Fruit fly (Drosophila melanogaster) whole organism, embryonic: ENCODE data around the gene Spase25.

Experiments used
- Bgb ChIP-seq: fragments of 200-800 bp; sonication (Bioruptor generic); IDR thresholded peaks from 2 replicates; pipeline ENCODE4 v1.3.6; 2022; ENCODE audit warnings: missing biosample characterization, missing genetic modification characterization; ENCODE audit not compliant: partially characterized antibody
- BtbVII ChIP-seq: fragments of 200-800 bp; sonication (Bioruptor generic); optimal IDR thresholded peaks from 3 replicates; lab custom pipeline; 2017; ENCODE audit warnings: missing biosample characterization, mild to moderate bottlenecking, missing genetic modification characterization
- CG10209 ChIP-seq: fragments of 200-800 bp; sonication (Bioruptor generic); optimal IDR thresholded peaks from 3 replicates; lab custom pipeline; 2017; ENCODE audit warnings: missing biosample characterization, mild to moderate bottlenecking, missing genetic modification characterization, missing genetic modification reagents
- CG11093 ChIP-seq: fragments of 200-800 bp; sonication (Bioruptor generic); IDR thresholded peaks from 3 replicates; pipeline ENCODE4 v1.3.6; 2022; ENCODE audit warnings: missing biosample characterization, missing genetic modification characterization
- CG11398 ChIP-seq: fragments of 200-800 bp; sonication (Bioruptor generic); optimal IDR thresholded peaks from 2 replicates; lab custom pipeline; 2016; ENCODE audit warnings: missing biosample characterization, missing genetic modification characterization
- CG11456 ChIP-seq: fragments of 200-800 bp; sonication (Bioruptor generic); IDR thresholded peaks from 3 replicates; pipeline ENCODE4 v1.3.6; 2022; ENCODE audit warnings: missing biosample characterization, missing genetic modification characterization
- CG14050 ChIP-seq: fragments of 200-800 bp; sonication (Bioruptor generic); IDR thresholded peaks from 3 replicates; pipeline ENCODE4 v1.3.6; 2022; ENCODE audit warnings: missing biosample characterization, missing genetic modification characterization
- CG17802 ChIP-seq: fragments of 200-800 bp; sonication (Bioruptor generic); optimal IDR thresholded peaks from 2 replicates; lab custom pipeline; 2018; ENCODE audit warnings: missing biosample characterization, mild to moderate bottlenecking, missing genetic modification characterization, moderate library complexity
- CG18764 ChIP-seq: fragments of 200-800 bp; sonication (Bioruptor generic); optimal IDR thresholded peaks from 3 replicates; lab custom pipeline; 2016; ENCODE audit warnings: missing biosample characterization, missing genetic modification characterization
- CG2129 ChIP-seq: fragments of 200-800 bp; sonication (Bioruptor generic); IDR thresholded peaks from 2 replicates; pipeline ENCODE4 v1.3.6; 2022; ENCODE audit warnings: missing biosample characterization, missing genetic modification characterization; ENCODE audit not compliant: partially characterized antibody
- CG2199 ChIP-seq: fragments of 200-800 bp; sonication (Bioruptor generic); IDR thresholded peaks from 3 replicates; pipeline ENCODE4 v1.3.6; 2022; ENCODE audit warnings: missing biosample characterization, missing genetic modification characterization
- CG30403 ChIP-seq: fragments of 200-800 bp; sonication (Bioruptor generic); optimal IDR thresholded peaks from 3 replicates; lab custom pipeline; 2016; ENCODE audit warnings: missing biosample characterization, missing genetic modification characterization
- CG34224 ChIP-seq: fragments of 200-800 bp; sonication (Bioruptor generic); IDR thresholded peaks from 3 replicates; pipeline ENCODE4 v1.3.6; 2022; ENCODE audit warnings: missing biosample characterization, missing genetic modification characterization; ENCODE audit not compliant: partially characterized antibody
- CG4328 ChIP-seq: fragments of 200-800 bp; sonication (Bioruptor generic); optimal IDR thresholded peaks from 3 replicates; lab custom pipeline; 2017; ENCODE audit warnings: missing biosample characterization, missing genetic modification reagents, missing genetic modification characterization
- CG4707 ChIP-seq: fragments of 200-800 bp; sonication (Bioruptor generic); optimal IDR thresholded peaks from 2 replicates; lab custom pipeline; 2018; ENCODE audit warnings: missing biosample characterization, mild to moderate bottlenecking, missing genetic modification characterization, moderate library complexity
- CG7556 ChIP-seq: fragments of 200-800 bp; sonication (Bioruptor generic); optimal IDR thresholded peaks from 2 replicates; lab custom pipeline; 2017; ENCODE audit warnings: missing biosample characterization, mild to moderate bottlenecking, missing genetic modification characterization
- CG7839 ChIP-seq: fragments of 200-800 bp; sonication (Bioruptor generic); optimal IDR thresholded peaks from 3 replicates; lab custom pipeline; 2018; ENCODE audit warnings: missing biosample characterization, mild to moderate bottlenecking, missing genetic modification characterization, moderate library complexity
- CG9437 ChIP-seq: fragments of 200-800 bp; sonication (Bioruptor generic); optimal IDR thresholded peaks from 2 replicates; lab custom pipeline; 2018; ENCODE audit warnings: missing biosample characterization, mild to moderate bottlenecking, missing genetic modification characterization
- CHES-1-like ChIP-seq: fragments of 200-800 bp; sonication (Bioruptor generic); optimal IDR thresholded peaks from 2 replicates; lab custom pipeline; 2016; ENCODE audit warnings: missing biosample characterization, missing genetic modification characterization
- CkIIα-i1 ChIP-seq: fragments of 200-800 bp; sonication (Bioruptor generic); IDR thresholded peaks from 2 replicates; pipeline ENCODE4 v1.3.6; 2022; ENCODE audit warnings: missing biosample characterization, missing genetic modification characterization
- Dek ChIP-seq: fragments of 200-800 bp; sonication (Bioruptor generic); optimal IDR thresholded peaks from 3 replicates; lab custom pipeline; 2019; ENCODE audit warnings: missing biosample characterization, mild to moderate bottlenecking, missing genetic modification characterization, moderate library complexity
- Drgx ChIP-seq: fragments of 200-800 bp; sonication (Bioruptor generic); IDR thresholded peaks from 2 replicates; pipeline ENCODE4 v1.3.6; 2022; ENCODE audit warnings: missing biosample characterization, missing genetic modification characterization
- Fer3 ChIP-seq: fragments of 200-800 bp; sonication (Bioruptor generic); optimal IDR thresholded peaks from 2 replicates; lab custom pipeline; 2018; ENCODE audit warnings: missing biosample characterization, mild to moderate bottlenecking, missing genetic modification characterization, moderate library complexity
- MESR4 ChIP-seq: fragments of 200-800 bp; sonication (Bioruptor generic); optimal IDR thresholded peaks from 2 replicates; lab custom pipeline; 2018; ENCODE audit warnings: missing biosample characterization, mild to moderate bottlenecking, missing genetic modification characterization, moderate library complexity
- Mes4 ChIP-seq: fragments of 200-800 bp; sonication (Bioruptor generic); optimal IDR thresholded peaks from 2 replicates; lab custom pipeline; 2016; ENCODE audit warnings: missing biosample characterization, missing genetic modification characterization
- Oaz ChIP-seq: fragments of 200-800 bp; sonication (Bioruptor generic); IDR thresholded peaks from 2 replicates; pipeline ENCODE4 v1.3.6; 2022; ENCODE audit warnings: missing biosample characterization, missing genetic modification characterization
- Rfx ChIP-seq: fragments of 200-800 bp; sonication (Bioruptor generic); IDR thresholded peaks from 2 replicates; pipeline ENCODE4 v1.3.6; 2022; ENCODE audit warnings: missing biosample characterization, missing genetic modification characterization
- Sry-δ ChIP-seq: fragments of 200-800 bp; sonication (Bioruptor generic); optimal IDR thresholded peaks from 2 replicates; lab custom pipeline; 2016; ENCODE audit warnings: missing biosample characterization, missing genetic modification characterization
- Tbp ChIP-seq: fragments of >200 bp; optimal IDR thresholded peaks from 2 replicates; lab custom pipeline; 2018; ENCODE audit warnings: missing biosample characterization, missing genetic modification characterization
- amos ChIP-seq: fragments of 200-800 bp; sonication (Bioruptor generic); IDR thresholded peaks from 2 replicates; pipeline ENCODE4 v1.3.6; 2022; ENCODE audit warnings: missing biosample characterization, missing genetic modification characterization; ENCODE audit not compliant: partially characterized antibody
- ap ChIP-seq: fragments of 200-800 bp; sonication (Bioruptor generic); IDR thresholded peaks from 2 replicates; pipeline ENCODE4 v1.3.6; 2022; ENCODE audit warnings: missing biosample characterization, missing genetic modification characterization
- ara ChIP-seq: fragments of 200-800 bp; sonication (Bioruptor generic); IDR thresholded peaks from 2 replicates; pipeline ENCODE4 v1.3.6; 2022; ENCODE audit warnings: missing biosample characterization, missing genetic modification characterization
- bab2 ChIP-seq: fragments of 200-800 bp; sonication (Bioruptor generic); optimal IDR thresholded peaks from 2 replicates; lab custom pipeline; 2016; ENCODE audit warnings: missing biosample characterization, missing genetic modification characterization
- bcd ChIP-seq: fragments of 200-800 bp; sonication (Bioruptor generic); optimal IDR thresholded peaks from 2 replicates; lab custom pipeline; 2017; ENCODE audit warnings: missing biosample characterization, mild to moderate bottlenecking, missing genetic modification characterization
- ci ChIP-seq: fragments of 200-800 bp; sonication (Bioruptor generic); IDR thresholded peaks from 3 replicates; pipeline ENCODE4 v1.3.6; 2022; ENCODE audit warnings: missing biosample characterization, missing genetic modification characterization
- dmrt11E ChIP-seq: fragments of 200-800 bp; sonication (Bioruptor generic); optimal IDR thresholded peaks from 3 replicates; lab custom pipeline; 2018; ENCODE audit warnings: missing biosample characterization, mild to moderate bottlenecking, missing genetic modification characterization, moderate library complexity
- exex ChIP-seq: fragments of 200-800 bp; sonication (Bioruptor generic); optimal IDR thresholded peaks from 4 replicates; lab custom pipeline; 2018; ENCODE audit warnings: missing biosample characterization, mild to moderate bottlenecking, missing genetic modification characterization, moderate library complexity
- fu2 ChIP-seq: fragments of 200-800 bp; sonication (Bioruptor generic); optimal IDR thresholded peaks from 2 replicates; lab custom pipeline; 2016; ENCODE audit warnings: missing biosample characterization, missing genetic modification characterization
- grn ChIP-seq: fragments of 200-800 bp; sonication (Bioruptor generic); optimal IDR thresholded peaks from 3 replicates; lab custom pipeline; 2017; ENCODE audit warnings: missing biosample characterization, missing genetic modification characterization
- knrl ChIP-seq: fragments of 200-800 bp; sonication (Bioruptor generic); IDR thresholded peaks from 3 replicates; pipeline ENCODE4 v1.3.6; 2022; ENCODE audit warnings: missing biosample characterization, missing genetic modification characterization; ENCODE audit not compliant: partially characterized antibody
- mam ChIP-seq: fragments of 200-800 bp; sonication (Bioruptor generic); optimal IDR thresholded peaks from 3 replicates; lab custom pipeline; 2016; ENCODE audit warnings: missing biosample characterization, missing genetic modification characterization
- org-1 ChIP-seq: fragments of 200-800 bp; sonication (Bioruptor generic); optimal IDR thresholded peaks from 2 replicates; lab custom pipeline; 2017; ENCODE audit warnings: missing biosample characterization, missing genetic modification characterization
- pita ChIP-seq: fragments of 200-800 bp; sonication (Bioruptor generic); optimal IDR thresholded peaks from 2 replicates; lab custom pipeline; 2017; ENCODE audit warnings: missing biosample characterization, mild to moderate bottlenecking, missing genetic modification characterization
- schlank ChIP-seq: fragments of 200-800 bp; sonication (Bioruptor generic); optimal IDR thresholded peaks from 2 replicates; lab custom pipeline; 2018; ENCODE audit warnings: missing biosample characterization, mild to moderate bottlenecking, missing genetic modification characterization
- sens-2 ChIP-seq: fragments of 200-800 bp; sonication (Bioruptor generic); IDR thresholded peaks from 2 replicates; pipeline ENCODE4 v1.3.6; 2022; ENCODE audit warnings: missing biosample characterization, missing genetic modification characterization
- sisA ChIP-seq: fragments of 200-800 bp; sonication (Bioruptor generic); IDR thresholded peaks from 2 replicates; pipeline ENCODE4 v1.3.6; 2022; ENCODE audit warnings: missing biosample characterization, missing genetic modification characterization
- slp2 ChIP-seq: fragments of 200-800 bp; sonication (Bioruptor generic); optimal IDR thresholded peaks from 2 replicates; lab custom pipeline; 2016; ENCODE audit warnings: missing biosample characterization, missing genetic modification characterization
- usp ChIP-seq: fragments of >200 bp; optimal IDR thresholded peaks from 2 replicates; lab custom pipeline; 2017; ENCODE audit warnings: missing biosample characterization, missing genetic modification characterization

The Spase25 gene

DNA sequence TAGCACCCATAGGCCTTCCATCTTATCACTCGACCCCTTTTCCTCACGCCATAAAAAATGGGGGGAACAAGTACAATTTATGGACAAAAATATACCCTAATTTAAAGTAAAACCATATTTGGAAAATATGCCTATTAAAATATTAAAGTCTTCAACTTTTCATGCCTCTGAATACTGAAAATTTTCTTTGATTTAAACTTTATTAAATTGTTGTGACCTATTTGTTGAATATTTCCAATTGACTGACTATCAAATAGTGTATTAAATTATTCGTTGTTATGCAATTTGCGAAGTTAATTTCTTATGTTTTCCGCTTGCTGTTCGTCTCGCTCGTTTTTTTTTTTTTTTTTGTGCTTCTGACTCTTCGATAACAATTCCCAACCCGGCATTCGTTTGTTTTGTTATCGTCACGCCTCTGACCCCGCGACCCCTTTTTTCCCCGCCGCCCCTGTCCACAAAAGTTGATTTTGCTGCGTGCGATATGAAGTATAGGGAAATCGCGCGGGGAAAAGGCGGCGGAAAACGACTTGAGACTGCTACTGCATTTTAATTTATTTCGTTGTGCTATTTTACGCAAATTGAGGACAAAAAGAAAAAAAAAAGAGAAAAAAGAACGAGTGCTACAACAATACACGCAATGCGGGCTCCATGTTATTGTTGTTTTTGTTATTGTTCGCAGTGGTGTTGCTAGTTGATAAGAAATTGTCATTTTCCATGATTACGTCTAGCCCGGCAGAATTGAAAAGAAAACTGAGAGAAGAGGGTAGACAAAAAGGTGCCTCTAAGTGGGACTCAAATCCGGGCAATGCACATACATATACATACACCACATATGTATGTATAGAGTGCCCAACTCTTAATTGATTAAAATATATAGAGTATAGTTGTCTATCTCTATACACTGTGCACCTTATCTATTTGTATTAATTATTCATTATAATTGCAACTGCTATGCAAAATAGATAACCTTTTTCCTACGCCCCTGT, 36.8 kb downstream of the Spase25 start (continued):
- TF ChIP-seq CG17802: no peak
- TF ChIP-seq bcd (GFP tag; lab: Kevin White, UChicago): peak; percentile 33
- TF ChIP-seq pita (GFP tag; lab: Kevin White, UChicago): no peak
- peak; percentile 19 for TF ChIP-seq bab2 (GFP tag; lab: Kevin White, UChicago)
- TF ChIP-seq MESR4 (GFP tag; lab: Kevin White, UChicago): no peak
- peak; percentile 2 for TF ChIP-seq CHES-1-like
- TF ChIP-seq CG34224 (GFP tag; lab: Robert Waterston, UW): no peak
- TF ChIP-seq Mes4: no peak
- no peak for TF ChIP-seq CG4707 (GFP tag; lab: Kevin White, UChicago)
- peak; percentile 24 for TF ChIP-seq BtbVII
- peak; percentile 23 for TF ChIP-seq org-1 (GFP tag; lab: Kevin White, UChicago)
- peak; percentile 19; the same call in 1 of the 2 replicates for TF ChIP-seq Drgx (GFP tag; lab: Robert Waterston, UW)
- TF ChIP-seq Dek (tag; lab: Kevin White, UChicago): peak; percentile 42
- TF ChIP-seq ci (GFP tag; lab: Robert Waterston, UW): peak; percentile 69; the same call in 2 of the 3 replicates
- no peak for TF ChIP-seq Sry-δ (GFP tag; lab: Kevin White, UChicago)
- TF ChIP-seq CG11456: 0 out of 3 replicates have a peak, but pooled peaks have one; percentile 58
- no peak for TF ChIP-seq fu2 (GFP tag; lab: Kevin White, UChicago)
- TF ChIP-seq CG7839 (tag; lab: Kevin White, UChicago): peak; percentile 68
- TF ChIP-seq exex: peak; percentile 48
- TF ChIP-seq dmrt11E (tag; lab: Kevin White, UChicago): peak; percentile 28
- TF ChIP-seq Bgb: no peak
- peak; percentile 54 for TF ChIP-seq CG10209 (GFP tag; lab: Kevin White, UChicago)
- no peak for TF ChIP-seq CG4328 (GFP tag; lab: Kevin White, UChicago)
- TF ChIP-seq CG30403 (GFP tag; lab: Kevin White, UChicago): peak; percentile 72
- TF ChIP-seq ara (GFP tag; lab: Robert Waterston, UW): peak; percentile 37; the same call in 1 of the 2 replicates
- no peak for TF ChIP-seq CG11398 (GFP tag; lab: Kevin White, UChicago)
- no peak for TF ChIP-seq knrl (GFP tag; lab: Robert Waterston, UW)
- TF ChIP-seq CG9437: peak; percentile 41
- no peak for TF ChIP-seq usp (GFP tag; lab: Kevin White, UChicago)
- TF ChIP-seq Rfx (GFP tag; lab: Robert Waterston, UW): peak; percentile 51
- no peak for TF ChIP-seq CkIIα-i1 (GFP tag; lab: Robert Waterston, UW)
- peak; percentile 65 for TF ChIP-seq Fer3 (tag; lab: Kevin White, UChicago)
- peak; percentile 67 for TF ChIP-seq CG7556 (GFP tag; lab: Kevin White, UChicago)
- TF ChIP-seq sens-2 (GFP tag; lab: Robert Waterston, UW): no peak
- peak; percentile 49 for TF ChIP-seq mam
- TF ChIP-seq Tbp (GFP tag; lab: Kevin White, UChicago): no peak
- TF ChIP-seq amos (GFP tag; lab: Robert Waterston, UW): no peak
- TF ChIP-seq CG11093 (GFP tag; lab: Robert Waterston, UW): peak; percentile 56; the same call in 1 of the 3 replicates
- TF ChIP-seq ap (GFP tag; lab: Robert Waterston, UW): peak; percentile 60
- TF ChIP-seq Oaz (GFP tag; lab: Robert Waterston, UW): no peak
- TF ChIP-seq schlank: no peak
- TF ChIP-seq slp2 (GFP tag; lab: Kevin White, UChicago): no peak
- TF ChIP-seq sisA (GFP tag; lab: Robert Waterston, UW): peak; percentile 52; the same call in 1 of the 2 replicates
- TF ChIP-seq CG18764 (GFP tag; lab: Kevin White, UChicago): peak; percentile 21
- TF ChIP-seq CG2199: no peak
- no peak for TF ChIP-seq CG2129 (GFP tag; lab: Robert Waterston, UW)
- TF ChIP-seq CG14050 (GFP tag; lab: Robert Waterston, UW): peak; percentile 39; the same call in 2 of the 3 replicates
- TF ChIP-seq grn (GFP tag; lab: Kevin White, UChicago): no peak
